Fruit fly (Drosophila melanogaster): ENCODE results near the gene CG13887.
"Not testable (repeated sequence)": the region's sequence is repeated elsewhere in the genome, so short reads cannot be mapped to it uniquely, and the experiment has no call there.

DNA sequence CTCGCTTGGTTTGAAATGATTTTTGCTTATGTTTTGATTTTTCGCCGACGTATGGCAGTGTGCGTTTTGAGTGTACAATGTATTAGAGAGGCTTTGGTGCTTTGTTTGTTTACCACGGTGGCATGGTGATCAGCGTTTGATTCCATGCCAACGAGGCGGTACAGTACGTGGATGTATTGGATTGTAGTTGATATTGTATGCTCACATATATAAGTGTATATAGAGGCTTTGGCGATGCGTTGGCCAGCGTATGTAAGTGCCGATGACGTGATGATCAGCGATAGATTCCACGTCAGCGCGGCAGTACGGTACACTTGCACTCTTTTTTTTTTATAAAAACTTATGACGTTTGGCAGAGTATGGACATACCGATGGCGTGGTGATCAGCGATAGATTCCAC lies 27.4 kb downstream of the CG13887 start, which contains the start of gene CG12502:
- not testable (repeated sequence) for TF ChIP-seq Sox102F (GFP tag; optimal IDR thresholded peaks at IDR 0.05); Eip93F (GFP tag; optimal IDR thresholded peaks at IDR 0.05); CG6792 (GFP tag; optimal IDR thresholded peaks at IDR 0.05); acj6 (GFP tag; optimal IDR thresholded peaks at IDR 0.05); CG3032 (tag; optimal IDR thresholded peaks at IDR 0.05)
